Worm (Caenorhabditis elegans): ENCODE data around the gene T06C12.12.
"Not testable (repeated sequence)": the region's sequence is repeated elsewhere in the genome, so short reads cannot be mapped to it uniquely, and the experiment has no call there.

DNA sequence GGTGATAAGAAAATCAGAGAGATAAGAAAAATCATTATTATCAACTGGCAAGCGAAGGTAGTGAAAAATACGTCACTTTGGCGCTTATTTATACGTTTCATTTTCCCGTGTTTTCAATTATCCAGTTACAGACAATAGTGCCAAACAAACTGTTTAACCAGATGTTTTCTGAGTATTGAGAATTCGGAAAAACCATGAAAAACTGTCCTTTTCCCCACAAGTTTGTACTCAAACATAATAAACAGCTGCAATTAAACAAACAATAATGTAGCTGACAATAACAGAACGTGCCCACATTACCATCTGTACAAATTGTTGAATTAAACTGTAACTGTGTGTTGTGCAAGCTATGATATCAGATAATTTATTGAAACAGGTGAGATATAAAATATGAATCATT lies 13.7 kb downstream of the T06C12.12 start, which contains the start of the genes F35E8.1 and F35E8.2:
- not testable (repeated sequence) for TF ChIP-seq ama-1 (optimal IDR thresholded peaks at IDR 0.05); lim-6 (tag; optimal IDR thresholded peaks at IDR 0.05); mec-3 (tag; optimal IDR thresholded peaks at IDR 0.05; ENCODE audit: borderline replicate concordance); Y22D7AL.16 (tag; optimal IDR thresholded peaks at IDR 0.05); pag-3 (tag; optimal IDR thresholded peaks at IDR 0.05; ENCODE audit: borderline replicate concordance); dmd-4 (tag; optimal IDR thresholded peaks at IDR 0.05; ENCODE audit: borderline replicate concordance)

All from whole organism, late embryonic.